Worm (Caenorhabditis elegans): ENCODE measurements around the gene C34F11.8.

Gene C34F11.8

ce11 chrII:5226309-5226708, 15.5 kb upstream of the C34F11.8 start:
- TF ChIP-seq hlh-8 (tag; optimal IDR thresholded peaks at IDR 0.05) (no peak), unc-55 (GFP tag; optimal IDR thresholded peaks at IDR 0.05) (peak; percentile 5), nfya-1 (tag; optimal IDR thresholded peaks at IDR 0.05) (peak; percentile 9), T23F11.4 (GFP tag; optimal IDR thresholded peaks at IDR 0.05) (peak; percentile 23), ceh-2 (tag; optimal IDR thresholded peaks at IDR 0.05) (no peak), nhr-232 (tag; optimal IDR thresholded peaks at IDR 0.05) (no peak), mec-3 (tag; optimal IDR thresholded peaks at IDR 0.05; ENCODE audit: borderline replicate concordance) (no peak), tbx-2 (tag; optimal IDR thresholded peaks at IDR 0.05) (peak; percentile 23), K09A11.1 (tag; optimal IDR thresholded peaks at IDR 0.05; ENCODE audit: insufficient read depth) (no peak), ceh-31 (tag; optimal IDR thresholded peaks at IDR 0.05) (peak; percentile 46)

ce11 chrII:5225284-5225683, 14.5 kb upstream of the C34F11.8 start, which contains the start of gene dsh-1:
Gene dsh-1 (minus strand): TSS chrII:5225384.
- no peak for TF ChIP-seq elt-4 (tag; optimal IDR thresholded peaks at IDR 0.05)
- no peak for TF ChIP-seq zip-5 (tag; optimal IDR thresholded peaks at IDR 0.05)
- no peak for TF ChIP-seq nhr-232 (tag; optimal IDR thresholded peaks at IDR 0.05)
- TF ChIP-seq hlh-8 (tag; optimal IDR thresholded peaks at IDR 0.05) = no peak
- TF ChIP-seq pros-1 (tag; optimal IDR thresholded peaks at IDR 0.05) = no peak
- TF ChIP-seq ama-1 (optimal IDR thresholded peaks at IDR 0.05) = no peak
- no peak for TF ChIP-seq F13H6.1 (tag; optimal IDR thresholded peaks at IDR 0.05)
- TF ChIP-seq C08G9.2 (tag; optimal IDR thresholded peaks at IDR 0.05) = no peak
- no peak for TF ChIP-seq tbx-7 (tag; optimal IDR thresholded peaks at IDR 0.05)
- no peak for TF ChIP-seq pag-3 (tag; optimal IDR thresholded peaks at IDR 0.05; ENCODE audit: borderline replicate concordance)
- TF ChIP-seq hlh-6 (tag; optimal IDR thresholded peaks at IDR 0.05) = no peak
- TF ChIP-seq ref-2 (tag; optimal IDR thresholded peaks at IDR 0.05) = no peak
- no peak for TF ChIP-seq pha-2 (tag; optimal IDR thresholded peaks at IDR 0.05)
- TF ChIP-seq pat-9 (tag; optimal IDR thresholded peaks at IDR 0.05) = no peak
- TF ChIP-seq eyg-1 (tag; optimal IDR thresholded peaks at IDR 0.05) = no peak
- no peak for TF ChIP-seq ceh-45 (GFP tag; IDR thresholded peaks at IDR 0.05)

ce11 chrII:5222830-5223229, 12.1 kb upstream of the C34F11.8 start:
- TF ChIP-seq ceh-18 (tag; optimal IDR thresholded peaks at IDR 0.05) = peak; percentile 0
- TF ChIP-seq pha-4 (tag; optimal IDR thresholded peaks at IDR 0.05) = no peak
- TF ChIP-seq dve-1 (tag; optimal IDR thresholded peaks at IDR 0.05) = no peak
- TF ChIP-seq che-1 (tag; optimal IDR thresholded peaks at IDR 0.05) = no peak
- peak; percentile 77 for TF ChIP-seq unc-55 (GFP tag; optimal IDR thresholded peaks at IDR 0.05)
- TF ChIP-seq mec-3 (tag; optimal IDR thresholded peaks at IDR 0.05; ENCODE audit: borderline replicate concordance) = no peak
- TF ChIP-seq nfya-1 (tag; optimal IDR thresholded peaks at IDR 0.05) = peak; percentile 26
- no peak for TF ChIP-seq elt-2 (tag; optimal IDR thresholded peaks at IDR 0.05)
- TF ChIP-seq ama-1 (optimal IDR thresholded peaks at IDR 0.05) = no peak
- no peak for TF ChIP-seq zip-5 (tag; optimal IDR thresholded peaks at IDR 0.05)
- TF ChIP-seq rnt-1 (tag; optimal IDR thresholded peaks at IDR 0.05) = peak; percentile 21

- TF ChIP-seq zip-5 (tag; optimal IDR thresholded peaks at IDR 0.05) (no peak), ref-2 (tag; optimal IDR thresholded peaks at IDR 0.05) (no peak), dve-1 (tag; optimal IDR thresholded peaks at IDR 0.05) (no peak), F13H6.1 (tag; optimal IDR thresholded peaks at IDR 0.05) (no peak), odd-2 (tag; optimal IDR thresholded peaks at IDR 0.05) (no peak)
Observed at ce11 chrII:5220648-5221047, 9.9 kb upstream of the C34F11.8 start.

ce11 chrII:5218349-5218748, 7.6 kb upstream of the C34F11.8 start:
- TF ChIP-seq ceh-18 (tag; optimal IDR thresholded peaks at IDR 0.05) = no peak
- TF ChIP-seq odd-2 (tag; optimal IDR thresholded peaks at IDR 0.05) = no peak
- TF ChIP-seq ceh-31 (tag; optimal IDR thresholded peaks at IDR 0.05) = no peak
- TF ChIP-seq npax-4 (tag; optimal IDR thresholded peaks at IDR 0.05) = no peak
- TF ChIP-seq ceh-34 (tag; optimal IDR thresholded peaks at IDR 0.05) = no peak
- no peak for TF ChIP-seq nhr-11 (tag; optimal IDR thresholded peaks at IDR 0.05)
- TF ChIP-seq C38D4.7 (GFP tag; optimal IDR thresholded peaks at IDR 0.05) = no peak
- TF ChIP-seq syd-9 (tag; optimal IDR thresholded peaks at IDR 0.05) = no peak
- no peak for TF ChIP-seq unc-42 (tag; optimal IDR thresholded peaks at IDR 0.05)
- TF ChIP-seq sox-4 (tag; optimal IDR thresholded peaks at IDR 0.05) = no peak
- TF ChIP-seq ceh-14 (tag; optimal IDR thresholded peaks at IDR 0.05) = no peak

Measured in whole organism, late embryonic.